Fruit fly (Drosophila melanogaster): ENCODE measurements around the gene ATPsynE.

Gene ATPsynE

DNA sequence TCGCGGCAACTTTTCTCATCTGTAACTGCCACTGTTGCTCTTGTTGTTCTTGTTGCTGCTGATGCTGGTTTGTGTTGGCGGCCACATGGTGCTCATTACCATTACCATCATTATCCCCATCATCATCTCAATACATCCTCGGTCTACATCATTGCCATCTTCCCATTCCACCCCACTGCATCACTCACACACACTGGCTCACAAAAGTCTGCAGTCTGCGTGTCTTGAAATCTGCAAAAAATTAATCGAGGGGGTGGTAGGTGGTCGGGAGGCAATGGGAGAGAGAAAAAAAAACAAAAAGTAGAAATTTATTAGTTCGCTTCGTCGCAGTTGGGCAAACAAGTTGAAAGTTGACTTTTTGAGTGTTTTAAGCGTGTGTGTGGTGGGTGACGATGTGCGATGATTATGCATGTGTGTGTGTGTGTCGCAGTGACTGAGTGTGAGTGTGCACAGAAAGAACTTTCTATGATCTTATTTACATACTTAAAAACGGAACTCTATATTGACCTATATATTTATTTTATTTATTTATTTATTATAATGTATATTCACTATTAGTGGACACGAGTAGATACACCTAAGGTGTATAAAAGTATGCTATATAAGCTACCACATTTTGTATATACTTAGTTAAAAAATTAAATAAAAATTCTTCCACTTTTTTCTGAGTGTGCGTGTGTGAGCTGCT lies 47.3 kb upstream of the ATPsynE start (continued):
- TF ChIP-seq Sox100B (GFP tag; optimal IDR thresholded peaks at IDR 0.05) (peak; percentile 39), sens (GFP tag) (no peak), CG14710 (tag; optimal IDR thresholded peaks at IDR 0.05) (peak; percentile 28), CG13296 (GFP tag; optimal IDR thresholded peaks at IDR 0.05) (peak; percentile 17), ro (GFP tag; IDR thresholded peaks at IDR 0.05) (no peak), pzg (GFP tag; optimal IDR thresholded peaks at IDR 0.05) (no peak), tap (tag; optimal IDR thresholded peaks at IDR 0.05) (no peak), Antp (GFP tag; optimal IDR thresholded peaks at IDR 0.05) (no peak), CG17829 (tag; optimal IDR thresholded peaks at IDR 0.05) (peak; percentile 45), Bteb2 (GFP tag; optimal IDR thresholded peaks at IDR 0.05) (no peak), CrebB (tag; optimal IDR thresholded peaks at IDR 0.05) (no peak), CG31365 (tag; optimal IDR thresholded peaks at IDR 0.05) (no peak), HLH54F (GFP tag; optimal IDR thresholded peaks at IDR 0.05) (no peak), Ravus (GFP tag; IDR thresholded peaks at IDR 0.05) (no peak), Doc3 (GFP tag; IDR thresholded peaks at IDR 0.05; ENCODE audit: partially characterized antibody) (no peak), CG33557 (GFP tag; optimal IDR thresholded peaks at IDR 0.05) (no peak), CG13424 (tag; optimal IDR thresholded peaks at IDR 0.05) (peak; percentile 35), CG6254 (GFP tag; optimal IDR thresholded peaks at IDR 0.05) (peak; percentile 4), CG7987 (GFP tag; optimal IDR thresholded peaks at IDR 0.05) (no peak), CG17568 (GFP tag; optimal IDR thresholded peaks at IDR 0.05) (no peak), dysf (GFP tag; IDR thresholded peaks at IDR 0.05) (peak; percentile 41; the same call in 1 of the 3 replicates), YL-1 (GFP tag; optimal IDR thresholded peaks at IDR 0.05) (no peak), Camta (GFP tag; optimal IDR thresholded peaks at IDR 0.05) (no peak), unc-4 (GFP tag; IDR thresholded peaks at IDR 0.05; ENCODE audit: partially characterized antibody) (no peak), Optix (GFP tag; IDR thresholded peaks at IDR 0.05) (no peak), PHDP (tag; optimal IDR thresholded peaks at IDR 0.05) (peak; percentile 36), pita (GFP tag; optimal IDR thresholded peaks at IDR 0.05) (no peak), CG8765 (GFP tag; IDR thresholded peaks at IDR 0.05) (no peak), CG2712 (tag; optimal IDR thresholded peaks at IDR 0.05) (peak; percentile 58), Myb (GFP tag; optimal IDR thresholded peaks at IDR 0.05) (no peak), Dref (GFP tag; IDR thresholded peaks at IDR 0.05) (no peak), croc (GFP tag; conservative IDR thresholded peaks at IDR 0.05) (no peak), Dip2 (GFP tag; IDR thresholded peaks at IDR 0.05) (no peak), ap (GFP tag; IDR thresholded peaks at IDR 0.05) (no peak), Ets65A (GFP tag) (no peak), p53 (GFP tag; optimal IDR thresholded peaks at IDR 0.05) (no peak), trem (tag; optimal IDR thresholded peaks at IDR 0.05) (peak; percentile 24), CG14441 (GFP tag; IDR thresholded peaks at IDR 0.05) (no peak), HLH3B (GFP tag; IDR thresholded peaks at IDR 0.05) (0 out of 2 replicates have a peak, but pooled peaks have one; percentile 18), zf30C (GFP tag; optimal IDR thresholded peaks at IDR 0.05) (peak; percentile 55), CG2116 (GFP tag; optimal IDR thresholded peaks at IDR 0.05) (no peak), psq (GFP tag; optimal IDR thresholded peaks at IDR 0.05) (no peak), al (GFP tag; IDR thresholded peaks at IDR 0.05) (no peak), sob (GFP tag; IDR thresholded peaks at IDR 0.05) (no peak), br (optimal IDR thresholded peaks at IDR 0.05) (no peak), sisA (GFP tag; IDR thresholded peaks at IDR 0.05) (peak; percentile 10; the same call in 1 of the 2 replicates), cwo (GFP tag; optimal IDR thresholded peaks at IDR 0.05) (peak; percentile 38), gfzf (GFP tag; optimal IDR thresholded peaks at IDR 0.05) (no peak), chinmo (GFP tag; IDR thresholded peaks at IDR 0.05; ENCODE audit: partially characterized antibody) (no peak), gcm (GFP tag; optimal IDR thresholded peaks at IDR 0.05) (no peak), Chrac-16 (GFP tag; optimal IDR thresholded peaks at IDR 0.05) (no peak)
